Fruit fly (Drosophila melanogaster): ENCODE results near the gene ens.

The ens gene

DNA sequence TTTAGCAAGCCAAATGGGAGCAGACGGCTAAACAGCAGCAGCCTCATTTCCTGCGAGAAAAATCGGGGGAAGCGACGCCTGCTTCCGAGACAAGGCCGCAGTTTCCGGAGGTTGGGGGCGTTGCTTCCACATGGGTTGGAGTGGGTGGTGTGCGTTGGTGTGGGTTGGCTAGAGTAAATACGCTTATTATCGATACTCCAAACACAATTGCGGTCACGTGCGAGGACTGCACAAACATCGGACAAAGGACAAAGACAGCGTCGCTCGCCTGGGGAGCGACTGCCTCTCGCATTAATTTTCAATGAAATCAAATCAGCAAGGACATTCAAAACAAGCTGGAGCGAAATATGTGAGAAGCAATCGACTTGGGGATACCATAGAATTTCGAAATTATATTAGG lies 53.1 kb downstream of the ens start:
- TF ChIP-seq CG17801 (GFP tag; optimal IDR thresholded peaks at IDR 0.05; ENCODE audit: partially characterized antibody): no peak

DNA sequence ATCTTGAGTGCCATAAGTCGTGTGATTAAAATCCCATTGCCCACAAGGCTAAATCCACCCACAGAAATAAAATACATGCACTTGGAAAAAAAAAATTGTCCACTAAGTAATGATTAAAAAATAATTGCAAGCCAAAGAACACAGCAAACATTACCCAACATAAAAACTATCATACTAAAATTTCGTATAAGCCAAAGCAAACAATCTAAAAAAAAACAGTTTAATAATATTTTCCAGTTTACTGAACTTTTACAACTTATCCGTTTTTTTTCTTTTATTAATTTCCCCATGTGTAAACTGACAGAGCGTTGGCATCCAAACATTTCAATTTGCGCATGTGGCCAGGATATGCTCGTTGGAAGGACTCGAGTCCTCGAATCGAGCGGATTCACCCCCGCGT lies 54.1 kb downstream of the ens start:
- TF ChIP-seq CG17801 (GFP tag; optimal IDR thresholded peaks at IDR 0.05; ENCODE audit: partially characterized antibody): no peak

DNA sequence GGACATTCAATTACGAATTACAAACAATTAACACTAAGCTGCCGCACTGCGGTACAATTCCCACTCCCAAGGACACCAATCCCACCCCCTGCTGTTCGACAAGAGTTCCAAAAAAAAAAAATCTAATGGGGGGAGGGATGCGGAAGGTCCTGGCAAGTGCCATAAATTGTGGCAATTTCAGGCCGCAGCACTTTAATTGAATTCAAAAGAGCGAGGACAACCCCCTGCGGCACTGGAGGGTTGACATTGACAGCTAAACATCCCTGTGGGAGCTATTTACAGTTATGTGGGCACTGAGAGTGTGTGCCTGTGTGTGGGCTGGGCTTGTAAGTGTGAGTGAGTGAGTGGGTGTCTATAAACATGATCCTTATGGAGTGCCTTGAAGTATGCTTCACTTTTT lies 57.4 kb downstream of the ens start:
- no peak for TF ChIP-seq CG17801 (GFP tag; optimal IDR thresholded peaks at IDR 0.05; ENCODE audit: partially characterized antibody)

DNA sequence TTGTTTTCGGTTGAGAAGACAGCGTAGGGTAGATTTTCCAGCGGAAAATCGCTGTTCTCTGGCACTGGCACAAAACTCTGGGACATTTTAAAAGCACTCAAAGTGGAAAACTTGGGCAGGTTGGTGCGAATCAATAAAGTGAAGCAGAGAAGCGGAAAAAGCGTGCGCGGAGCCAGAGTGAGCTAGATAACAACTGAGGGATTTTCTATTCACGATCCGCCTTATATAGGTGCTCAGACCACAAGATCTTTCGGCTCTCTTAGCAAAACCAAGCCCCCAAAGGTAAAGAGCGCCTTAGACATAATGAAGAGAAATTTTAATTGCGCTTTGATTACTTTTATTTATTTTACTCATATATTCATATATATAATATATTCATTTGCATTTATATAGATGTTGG lies 60.6 kb downstream of the ens start, which contains the start of gene Faa:
Faa (minus strand) TSS at position 200 of the 400 bp plus-strand sequence.
- TF ChIP-seq CG17801 (GFP tag; optimal IDR thresholded peaks at IDR 0.05; ENCODE audit: partially characterized antibody): no peak

All from ovary, adult (tissue).